Fruit fly (Drosophila melanogaster) whole organism, embryonic: ENCODE data around the gene CG16775.
A peak's percentile ranks its signal among the peaks of the same experiment; 100 is the strongest.

ENCODE experiments used
- B-H1 ChIP-seq: fragments of 200-800 bp; sonication (Bioruptor generic); IDR thresholded peaks from 3 replicates; pipeline ENCODE4 v1.3.6; 2022; ENCODE audit warnings: missing biosample characterization, missing genetic modification characterization
- CG10209 ChIP-seq: fragments of 200-800 bp; sonication (Bioruptor generic); optimal IDR thresholded peaks from 3 replicates; lab custom pipeline; 2017; ENCODE audit warnings: missing biosample characterization, mild to moderate bottlenecking, missing genetic modification characterization, missing genetic modification reagents
- CG10321 ChIP-seq: fragments of 200-800 bp; sonication (Bioruptor generic); IDR thresholded peaks from 2 replicates; pipeline ENCODE4 v1.3.6; 2022; ENCODE audit warnings: missing biosample characterization, missing genetic modification characterization
- CG10543 ChIP-seq: fragments of 200-800 bp; sonication (Bioruptor generic); optimal IDR thresholded peaks from 3 replicates; lab custom pipeline; 2017; ENCODE audit warnings: missing biosample characterization, mild to moderate bottlenecking, missing genetic modification characterization, moderate library complexity
- CG11456 ChIP-seq: fragments of 200-800 bp; sonication (Bioruptor generic); IDR thresholded peaks from 3 replicates; pipeline ENCODE4 v1.3.6; 2022; ENCODE audit warnings: missing biosample characterization, missing genetic modification characterization
- CG12155 ChIP-seq: fragments of 200-800 bp; sonication (Bioruptor generic); optimal IDR thresholded peaks from 3 replicates; lab custom pipeline; 2016; ENCODE audit warnings: missing biosample characterization, missing genetic modification characterization
- CG12769 ChIP-seq: fragments of 200-800 bp; sonication (Bioruptor generic); optimal IDR thresholded peaks from 2 replicates; lab custom pipeline; 2019; ENCODE audit warnings: missing biosample characterization, mild to moderate bottlenecking, missing genetic modification characterization, moderate library complexity
- CG13424 ChIP-seq: fragments of 200-800 bp; sonication (Bioruptor generic); optimal IDR thresholded peaks from 2 replicates; lab custom pipeline; 2019; ENCODE audit warnings: missing biosample characterization, mild to moderate bottlenecking, missing genetic modification characterization, moderate library complexity
- CG14050 ChIP-seq: fragments of 200-800 bp; sonication (Bioruptor generic); IDR thresholded peaks from 3 replicates; pipeline ENCODE4 v1.3.6; 2022; ENCODE audit warnings: missing biosample characterization, missing genetic modification characterization
- CG14441 ChIP-seq: fragments of 200-800 bp; sonication (Bioruptor generic); IDR thresholded peaks from 2 replicates; pipeline ENCODE4 v1.3.6; 2022; ENCODE audit warnings: missing biosample characterization, missing genetic modification characterization
- CG15011 ChIP-seq: fragments of 200-800 bp; sonication (Bioruptor generic); optimal IDR thresholded peaks from 3 replicates; lab custom pipeline; 2018; ENCODE audit warnings: missing biosample characterization, mild to moderate bottlenecking, missing genetic modification characterization
- CG1603 ChIP-seq: fragments of 200-800 bp; sonication (Bioruptor generic); optimal IDR thresholded peaks from 2 replicates; lab custom pipeline; 2019; ENCODE audit warnings: missing biosample characterization, mild to moderate bottlenecking, missing genetic modification characterization, moderate library complexity
- CG17829 ChIP-seq: fragments of 200-800 bp; optimal IDR thresholded peaks from 2 replicates; lab custom pipeline; 2019; ENCODE audit warnings: missing biosample characterization, mild to moderate bottlenecking, missing genetic modification characterization, moderate library complexity
- CG3407 ChIP-seq: fragments of 200-800 bp; sonication (Bioruptor generic); optimal IDR thresholded peaks from 2 replicates; lab custom pipeline; 2018; ENCODE audit warnings: missing biosample characterization, mild to moderate bottlenecking, missing genetic modification characterization
- CG6683 ChIP-seq: fragments of 200-800 bp; sonication (Bioruptor generic); optimal IDR thresholded peaks from 2 replicates; lab custom pipeline; 2017; ENCODE audit warnings: missing biosample characterization, mild to moderate bottlenecking, missing genetic modification characterization, missing genetic modification reagents
- CG8359 ChIP-seq: fragments of 200-800 bp; sonication (Bioruptor generic); optimal IDR thresholded peaks from 2 replicates; lab custom pipeline; 2017; ENCODE audit warnings: missing biosample characterization, mild to moderate bottlenecking, missing genetic modification characterization, borderline replicate concordance
- CG8924 ChIP-seq: fragments of 200-800 bp; optimal IDR thresholded peaks from 3 replicates; lab custom pipeline; 2019; ENCODE audit warnings: missing biosample characterization, mild to moderate bottlenecking, missing genetic modification characterization, moderate library complexity
- CG9727 ChIP-seq: fragments of 200-800 bp; sonication (Bioruptor generic); optimal IDR thresholded peaks from 3 replicates; lab custom pipeline; 2017; ENCODE audit warnings: missing biosample characterization, mild to moderate bottlenecking, missing genetic modification characterization
- CHES-1-like ChIP-seq: fragments of 200-800 bp; sonication (Bioruptor generic); optimal IDR thresholded peaks from 2 replicates; lab custom pipeline; 2016; ENCODE audit warnings: missing biosample characterization, missing genetic modification characterization
- Camta ChIP-seq: fragments of 200-800 bp; sonication (Bioruptor generic); optimal IDR thresholded peaks from 2 replicates; lab custom pipeline; 2016; ENCODE audit warnings: missing biosample characterization, missing genetic modification characterization
- Dref ChIP-seq: fragments of 200-800 bp; sonication (Bioruptor generic); IDR thresholded peaks from 2 replicates; pipeline ENCODE4 v1.3.6; 2022; ENCODE audit warnings: missing biosample characterization, missing genetic modification characterization
- H2.0 ChIP-seq: fragments of 200-800 bp; sonication (Bioruptor generic); IDR thresholded peaks from 2 replicates; pipeline ENCODE4 v1.3.6; 2022; ENCODE audit warnings: missing biosample characterization, missing genetic modification characterization
- Hey ChIP-seq: fragments of 200-800 bp; sonication (Bioruptor generic); optimal IDR thresholded peaks from 3 replicates; lab custom pipeline; 2018; ENCODE audit warnings: missing biosample characterization, mild to moderate bottlenecking, missing genetic modification characterization
- HmgD ChIP-seq: fragments of 200-800 bp; sonication (Bioruptor generic); optimal IDR thresholded peaks from 3 replicates; lab custom pipeline; 2016; ENCODE audit warnings: missing biosample characterization, missing genetic modification characterization
- Lpt ChIP-seq: fragments of >200 bp; optimal IDR thresholded peaks from 2 replicates; lab custom pipeline; 2018; ENCODE audit warnings: missing biosample characterization, missing genetic modification characterization
- Max ChIP-seq: fragments of 200-800 bp; sonication (Bioruptor generic); optimal IDR thresholded peaks from 2 replicates; lab custom pipeline; 2016; ENCODE audit warnings: missing biosample characterization, mild to moderate bottlenecking, missing genetic modification characterization
- Med ChIP-seq: fragments of 200-800 bp; sonication (Bioruptor generic); peaks from one replicate; lab custom pipeline; 2016; ENCODE audit warnings: missing biosample characterization, missing genetic modification characterization, mild to moderate bottlenecking, inconsistent platforms, moderate library complexity
- NC2α ChIP-seq: fragments of 200-800 bp; sonication (Bioruptor generic); optimal IDR thresholded peaks from 2 replicates; lab custom pipeline; 2016; ENCODE audit warnings: missing biosample characterization, missing genetic modification characterization
- Neu2 ChIP-seq: fragments of 200-800 bp; sonication (Bioruptor generic); optimal IDR thresholded peaks from 3 replicates; lab custom pipeline; 2016; ENCODE audit warnings: missing biosample characterization, missing genetic modification characterization, borderline replicate concordance
- Oli ChIP-seq: fragments of 200-800 bp; sonication (Bioruptor generic); optimal IDR thresholded peaks from 2 replicates; lab custom pipeline; 2018; ENCODE audit warnings: missing biosample characterization, mild to moderate bottlenecking, missing genetic modification characterization, moderate library complexity
- Pdp1 ChIP-seq, 2 experiments: fragments of 200-800 bp; sonication (Bioruptor generic); optimal IDR thresholded peaks; 3 replicates each; lab custom pipeline; 2016; ENCODE audit warnings: missing biosample characterization in 2 of 2, missing genetic modification characterization in 2 of 2, mild to moderate bottlenecking in 1 of 2, moderate library complexity in 1 of 2
- Sin3A ChIP-seq: fragments of >200 bp; optimal IDR thresholded peaks from 2 replicates; lab custom pipeline; 2018
- Ssrp ChIP-seq: fragments of 200-800 bp; sonication (Bioruptor generic); optimal IDR thresholded peaks from 2 replicates; lab custom pipeline; 2018; ENCODE audit warnings: missing biosample characterization, mild to moderate bottlenecking, missing genetic modification characterization, moderate library complexity
- ab ChIP-seq: fragments of 200-800 bp; sonication (Bioruptor generic); optimal IDR thresholded peaks from 2 replicates; lab custom pipeline; 2016; ENCODE audit warnings: missing biosample characterization, missing genetic modification characterization
- az2 ChIP-seq: fragments of 200-800 bp; sonication (Bioruptor generic); optimal IDR thresholded peaks from 3 replicates; lab custom pipeline; 2016; ENCODE audit warnings: missing biosample characterization, missing genetic modification characterization
- bigmax ChIP-seq: fragments of 200-800 bp; sonication (Bioruptor generic); optimal IDR thresholded peaks from 2 replicates; lab custom pipeline; 2018; ENCODE audit warnings: missing biosample characterization, mild to moderate bottlenecking, missing genetic modification characterization
- br ChIP-seq: fragments of >200 bp; optimal IDR thresholded peaks from 2 replicates; lab custom pipeline; 2017
- chm ChIP-seq: fragments of 200-800 bp; sonication (Bioruptor generic); IDR thresholded peaks from 2 replicates; pipeline ENCODE4 v1.3.6; 2022; ENCODE audit warnings: missing biosample characterization, missing genetic modification characterization
- danr ChIP-seq: fragments of 200-800 bp; sonication (Bioruptor generic); IDR thresholded peaks from 2 replicates; pipeline ENCODE4 v1.3.6; 2022; ENCODE audit warnings: missing biosample characterization, missing genetic modification characterization
- en ChIP-seq: fragments of 200-800 bp; sonication (Bioruptor generic); optimal IDR thresholded peaks from 2 replicates; lab custom pipeline; 2016; ENCODE audit warnings: missing biosample characterization, missing genetic modification characterization
- fd3F ChIP-seq: fragments of 200-800 bp; sonication (Bioruptor generic); optimal IDR thresholded peaks from 2 replicates; lab custom pipeline; 2018; ENCODE audit warnings: missing biosample characterization, mild to moderate bottlenecking, missing genetic modification characterization, moderate library complexity
- grn ChIP-seq: fragments of 200-800 bp; sonication (Bioruptor generic); optimal IDR thresholded peaks from 3 replicates; lab custom pipeline; 2017; ENCODE audit warnings: missing biosample characterization, missing genetic modification characterization
- hbn ChIP-seq: fragments of 200-800 bp; sonication (Bioruptor generic); IDR thresholded peaks from 2 replicates; pipeline ENCODE4 v1.3.6; 2022; ENCODE audit warnings: missing biosample characterization, missing genetic modification characterization; ENCODE audit not compliant: partially characterized antibody
- lilli ChIP-seq: fragments of 200-800 bp; sonication (Bioruptor generic); optimal IDR thresholded peaks from 3 replicates; lab custom pipeline; 2016; ENCODE audit warnings: missing biosample characterization, missing genetic modification characterization
- lola ChIP-seq, 3 experiments: fragments of >200 bp in 2 of 3; fragments of 200-800 bp in 1 of 3; sonication (Bioruptor generic) in 1 of 3; optimal IDR thresholded peaks; 2 replicates each; lab custom pipeline; 2017 to 2019; ENCODE audit warnings: missing biosample characterization in 3 of 3, missing genetic modification characterization in 3 of 3, mild to moderate bottlenecking in 1 of 3, moderate library complexity in 1 of 3
- org-1 ChIP-seq: fragments of 200-800 bp; sonication (Bioruptor generic); optimal IDR thresholded peaks from 2 replicates; lab custom pipeline; 2017; ENCODE audit warnings: missing biosample characterization, missing genetic modification characterization
- pita ChIP-seq: fragments of 200-800 bp; sonication (Bioruptor generic); optimal IDR thresholded peaks from 2 replicates; lab custom pipeline; 2017; ENCODE audit warnings: missing biosample characterization, mild to moderate bottlenecking, missing genetic modification characterization
- psq ChIP-seq: fragments of 200-800 bp; sonication (Bioruptor generic); optimal IDR thresholded peaks from 2 replicates; lab custom pipeline; 2017; ENCODE audit warnings: missing biosample characterization, missing genetic modification characterization
- rib ChIP-seq: fragments of 200-800 bp; sonication (Bioruptor generic); IDR thresholded peaks from 2 replicates; pipeline ENCODE4 v1.3.6; 2022; ENCODE audit warnings: missing biosample characterization, missing genetic modification characterization
- sima ChIP-seq: fragments of 200-800 bp; sonication (Bioruptor generic); optimal IDR thresholded peaks from 2 replicates; lab custom pipeline; 2016; ENCODE audit warnings: missing biosample characterization, missing genetic modification characterization
- stwl ChIP-seq: fragments of 200-800 bp; sonication (Bioruptor generic); optimal IDR thresholded peaks from 3 replicates; lab custom pipeline; 2018; ENCODE audit warnings: missing biosample characterization, mild to moderate bottlenecking, missing genetic modification characterization, moderate library complexity
- tx ChIP-seq: fragments of 200-800 bp; sonication (Bioruptor generic); optimal IDR thresholded peaks from 2 replicates; lab custom pipeline; 2016; ENCODE audit warnings: missing biosample characterization, missing genetic modification characterization
- wek ChIP-seq: fragments of 200-800 bp; sonication (Bioruptor generic); optimal IDR thresholded peaks from 3 replicates; lab custom pipeline; 2018; ENCODE audit warnings: missing biosample characterization, mild to moderate bottlenecking, missing genetic modification characterization, moderate library complexity

Gene CG16775

DNA sequence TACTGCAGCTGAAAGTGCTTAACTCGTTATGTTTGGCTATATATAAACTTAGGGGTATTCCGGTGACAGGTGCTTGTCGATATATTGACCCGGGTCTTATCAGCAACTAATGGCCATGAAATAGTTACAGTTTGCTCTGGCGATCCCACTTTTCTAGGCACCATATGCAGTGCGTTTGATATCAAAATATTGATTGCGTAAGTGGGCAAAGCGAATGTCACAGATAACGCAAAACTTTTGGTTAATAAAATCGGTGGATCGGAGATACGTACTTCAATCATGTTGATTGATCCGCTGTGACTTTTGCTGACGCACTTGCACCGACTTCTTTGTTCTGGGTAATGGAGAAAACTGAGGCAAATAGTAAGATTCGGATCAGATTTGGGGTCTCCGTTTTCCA, 18.1 kb upstream of the CG16775 start:
- no peak for TF ChIP-seq Camta (GFP tag; lab: Kevin White, UChicago)
- no peak for TF ChIP-seq Hey (tag; lab: Kevin White, UChicago)
- TF ChIP-seq Neu2 = no peak
- no peak for TF ChIP-seq lola (GFP tag; optimal IDR thresholded peaks at IDR 0.05; lab: Kevin White, UChicago)
- TF ChIP-seq CG17829 (tag; lab: Kevin White, UChicago) = no peak
- TF ChIP-seq NC2α = no peak
- TF ChIP-seq bigmax (GFP tag; lab: Kevin White, UChicago) = no peak
- TF ChIP-seq CG11456 (GFP tag; lab: Robert Waterston, UW) = no peak
- no peak for TF ChIP-seq CHES-1-like (GFP tag; lab: Kevin White, UChicago)
- no peak for TF ChIP-seq Oli (tag; lab: Kevin White, UChicago)
- no peak for TF ChIP-seq en (GFP tag; lab: Kevin White, UChicago)
- no peak for TF ChIP-seq Max (GFP tag; lab: Kevin White, UChicago)
- no peak for TF ChIP-seq org-1 (GFP tag; lab: Kevin White, UChicago)
- TF ChIP-seq danr (GFP tag; lab: Robert Waterston, UW) = no peak
- peak; percentile 13 for TF ChIP-seq CG12155 (GFP tag; lab: Kevin White, UChicago)
- no peak for TF ChIP-seq az2 (GFP tag; lab: Kevin White, UChicago)
- no peak for TF ChIP-seq CG10321 (GFP tag; lab: Robert Waterston, UW)
- TF ChIP-seq fd3F (GFP tag; lab: Kevin White, UChicago) = no peak
- TF ChIP-seq CG10209 (GFP tag; lab: Kevin White, UChicago) = peak; percentile 0
- TF ChIP-seq HmgD (GFP tag; lab: Kevin White, UChicago) = no peak
- no peak for TF ChIP-seq CG8924 (tag; lab: Kevin White, UChicago)
- no peak for TF ChIP-seq Lpt (GFP tag; lab: Kevin White, UChicago)
- TF ChIP-seq CG14050 (GFP tag; lab: Robert Waterston, UW) = no peak
- TF ChIP-seq B-H1 = no peak
- no peak for TF ChIP-seq chm (GFP tag; lab: Robert Waterston, UW)
- no peak for TF ChIP-seq hbn
- TF ChIP-seq tx (GFP tag; lab: Kevin White, UChicago) = no peak
- no peak for TF ChIP-seq CG9727 (GFP tag; lab: Kevin White, UChicago)
- TF ChIP-seq rib = no peak
- no peak for TF ChIP-seq CG15011 (GFP tag; lab: Kevin White, UChicago)
- TF ChIP-seq CG12769 (tag; lab: Kevin White, UChicago) = peak; percentile 4
- peak; percentile 64 for TF ChIP-seq grn (GFP tag; lab: Kevin White, UChicago)
- no peak for TF ChIP-seq Ssrp (tag; lab: Kevin White, UChicago)
- peak; percentile 69 for TF ChIP-seq Med
- TF ChIP-seq CG6683 (GFP tag; lab: Kevin White, UChicago) = no peak
- no peak for TF ChIP-seq br
- no peak for TF ChIP-seq CG3407
- peak; percentile 4 for TF ChIP-seq lilli (GFP tag; lab: Kevin White, UChicago)
- no peak for TF ChIP-seq Sin3A (lab: Kevin White, UChicago)
- TF ChIP-seq CG1603 = peak; percentile 2
- TF ChIP-seq Pdp1 (GFP tag; optimal IDR thresholded peaks at IDR 0.05; lab: Kevin White, UChicago) = peak in 1 of 2 experiments; percentile 91
- peak; percentile 81 for TF ChIP-seq wek (GFP tag; lab: Kevin White, UChicago)
- no peak for TF ChIP-seq CG10543 (GFP tag; lab: Kevin White, UChicago)
- no peak for TF ChIP-seq CG13424 (tag; lab: Kevin White, UChicago)
- TF ChIP-seq psq (GFP tag; lab: Kevin White, UChicago) = no peak
- TF ChIP-seq CG14441 (GFP tag; lab: Robert Waterston, UW) = no peak
- no peak for TF ChIP-seq pita (GFP tag; lab: Kevin White, UChicago)
- TF ChIP-seq Dref (GFP tag; lab: Robert Waterston, UW) = no peak
- no peak for TF ChIP-seq H2.0 (GFP tag; lab: Robert Waterston, UW)
- TF ChIP-seq CG8359 (GFP tag; lab: Kevin White, UChicago) = no peak
- no peak for TF ChIP-seq ab (GFP tag; lab: Kevin White, UChicago)
- TF ChIP-seq sima (GFP tag; lab: Kevin White, UChicago) = no peak
- TF ChIP-seq stwl (tag; lab: Kevin White, UChicago) = no peak
